Fruit fly (Drosophila melanogaster) whole organism, embryonic: ENCODE measurements around the gene RluA-1.

Experiments used
- ATbp ChIP-seq: fragments of 200-800 bp; sonication (Bioruptor generic); optimal IDR thresholded peaks from 2 replicates; lab custom pipeline; 2017; ENCODE audit warnings: missing biosample characterization, mild to moderate bottlenecking, missing genetic modification characterization, missing genetic modification reagents
- Atf3 ChIP-seq: fragments of 200-800 bp; sonication (Bioruptor generic); optimal IDR thresholded peaks from 3 replicates; lab custom pipeline; 2016; ENCODE audit warnings: missing biosample characterization, missing genetic modification characterization
- CG11504 ChIP-seq: fragments of 200-800 bp; sonication (Bioruptor generic); optimal IDR thresholded peaks from 3 replicates; lab custom pipeline; 2019; ENCODE audit warnings: missing biosample characterization, mild to moderate bottlenecking, missing genetic modification characterization, moderate library complexity
- CG11696 ChIP-seq: fragments of 200-800 bp; sonication (Bioruptor generic); IDR thresholded peaks from 2 replicates; pipeline ENCODE4 v1.3.6; 2022; ENCODE audit warnings: missing biosample characterization, missing genetic modification characterization
- CG12219 ChIP-seq: fragments of 200-800 bp; sonication (Bioruptor generic); optimal IDR thresholded peaks from 3 replicates; lab custom pipeline; 2018; ENCODE audit warnings: missing biosample characterization, mild to moderate bottlenecking, missing genetic modification characterization
- CG1233 ChIP-seq: fragments of 200-800 bp; sonication (Bioruptor generic); optimal IDR thresholded peaks from 4 replicates; lab custom pipeline; 2018; ENCODE audit warnings: missing biosample characterization, mild to moderate bottlenecking, missing genetic modification characterization
- CG12391 ChIP-seq: fragments of 200-800 bp; sonication (Bioruptor generic); optimal IDR thresholded peaks from 3 replicates; lab custom pipeline; 2018; ENCODE audit warnings: missing biosample characterization, mild to moderate bottlenecking, missing genetic modification characterization, moderate library complexity
- CG12769 ChIP-seq: fragments of 200-800 bp; sonication (Bioruptor generic); optimal IDR thresholded peaks from 2 replicates; lab custom pipeline; 2019; ENCODE audit warnings: missing biosample characterization, mild to moderate bottlenecking, missing genetic modification characterization, moderate library complexity
- CG13287 ChIP-seq: fragments of 200-800 bp; sonication (Bioruptor generic); IDR thresholded peaks from 2 replicates; pipeline ENCODE4 v1.3.6; 2022; ENCODE audit warnings: missing biosample characterization, missing genetic modification characterization; ENCODE audit not compliant: partially characterized antibody
- CG1529 ChIP-seq: fragments of 200-800 bp; sonication (Bioruptor generic); optimal IDR thresholded peaks from 3 replicates; lab custom pipeline; 2018; ENCODE audit warnings: missing biosample characterization, missing genetic modification characterization
- CG15601 ChIP-seq: fragments of 200-800 bp; sonication (Bioruptor generic); optimal IDR thresholded peaks from 3 replicates; lab custom pipeline; 2019; ENCODE audit warnings: missing biosample characterization, mild to moderate bottlenecking, missing genetic modification characterization, moderate library complexity
- CG15696 ChIP-seq: fragments of 200-800 bp; sonication (Bioruptor generic); optimal IDR thresholded peaks from 2 replicates; lab custom pipeline; 2019; ENCODE audit warnings: missing biosample characterization, mild to moderate bottlenecking, missing genetic modification characterization, moderate library complexity
- CG1647 ChIP-seq: fragments of 200-800 bp; sonication (Bioruptor generic); optimal IDR thresholded peaks from 3 replicates; lab custom pipeline; 2016; ENCODE audit warnings: missing biosample characterization, missing genetic modification characterization
- CG18262 ChIP-seq: fragments of 200-800 bp; optimal IDR thresholded peaks from 3 replicates; lab custom pipeline; 2019; ENCODE audit warnings: missing biosample characterization, mild to moderate bottlenecking, missing genetic modification characterization, moderate library complexity
- CG3407 ChIP-seq: fragments of 200-800 bp; sonication (Bioruptor generic); optimal IDR thresholded peaks from 2 replicates; lab custom pipeline; 2018; ENCODE audit warnings: missing biosample characterization, mild to moderate bottlenecking, missing genetic modification characterization
- CG3995 ChIP-seq: fragments of 200-800 bp; sonication (Bioruptor generic); optimal IDR thresholded peaks from 3 replicates; lab custom pipeline; 2016; ENCODE audit warnings: missing biosample characterization, missing genetic modification characterization
- CG4360 ChIP-seq: fragments of 200-800 bp; sonication (Bioruptor generic); IDR thresholded peaks from 2 replicates; pipeline ENCODE4 v1.3.6; 2022; ENCODE audit warnings: missing biosample characterization, missing genetic modification characterization
- CG4707 ChIP-seq: fragments of 200-800 bp; sonication (Bioruptor generic); optimal IDR thresholded peaks from 2 replicates; lab custom pipeline; 2018; ENCODE audit warnings: missing biosample characterization, mild to moderate bottlenecking, missing genetic modification characterization, moderate library complexity
- CG5180 ChIP-seq: fragments of 200-800 bp; sonication (Bioruptor generic); optimal IDR thresholded peaks from 3 replicates; lab custom pipeline; 2017; ENCODE audit warnings: missing biosample characterization, missing genetic modification characterization, mild to moderate bottlenecking, moderate library complexity, missing genetic modification reagents
- CG6254 ChIP-seq: fragments of 200-800 bp; sonication (Bioruptor generic); optimal IDR thresholded peaks from 3 replicates; lab custom pipeline; 2017; ENCODE audit warnings: mild to moderate bottlenecking, missing biosample characterization, missing genetic modification reagents, missing genetic modification characterization
- CG6654 ChIP-seq: fragments of 200-800 bp; sonication (Bioruptor generic); optimal IDR thresholded peaks from 2 replicates; lab custom pipeline; 2017; ENCODE audit warnings: missing biosample characterization, mild to moderate bottlenecking, missing genetic modification characterization
- CG6791 ChIP-seq: fragments of 200-800 bp; sonication (Bioruptor generic); IDR thresholded peaks from 3 replicates; pipeline ENCODE4 v1.3.6; 2022; ENCODE audit warnings: missing biosample characterization, missing genetic modification characterization; ENCODE audit not compliant: partially characterized antibody
- CG7745 ChIP-seq: fragments of 200-800 bp; sonication (Bioruptor generic); optimal IDR thresholded peaks from 2 replicates; lab custom pipeline; 2018; ENCODE audit warnings: missing biosample characterization, mild to moderate bottlenecking, missing genetic modification characterization, moderate library complexity
- CG9727 ChIP-seq: fragments of 200-800 bp; sonication (Bioruptor generic); optimal IDR thresholded peaks from 3 replicates; lab custom pipeline; 2017; ENCODE audit warnings: missing biosample characterization, mild to moderate bottlenecking, missing genetic modification characterization
- D19A ChIP-seq: fragments of 200-800 bp; optimal IDR thresholded peaks from 3 replicates; lab custom pipeline; 2019; ENCODE audit warnings: missing biosample characterization, mild to moderate bottlenecking, missing genetic modification characterization, moderate library complexity
- Dfd ChIP-seq, 2 experiments: fragments of >200 bp; optimal IDR thresholded peaks; 2 replicates each; lab custom pipeline; 2017; ENCODE audit warnings: missing biosample characterization in 2 of 2, missing genetic modification characterization in 2 of 2
- Dp ChIP-seq: fragments of 200-800 bp; sonication (Bioruptor generic); optimal IDR thresholded peaks from 2 replicates; lab custom pipeline; 2018; ENCODE audit warnings: missing biosample characterization, mild to moderate bottlenecking, missing genetic modification characterization, moderate library complexity
- Eip74EF ChIP-seq, 2 experiments: fragments of 200-800 bp in 1 of 2; fragments of >200 bp in 1 of 2; sonication (Bioruptor generic) in 1 of 2; optimal IDR thresholded peaks; 2 replicates each; lab custom pipeline; 2017 to 2019; ENCODE audit warnings: missing biosample characterization in 2 of 2, missing genetic modification characterization in 2 of 2, mild to moderate bottlenecking in 1 of 2, moderate library complexity in 1 of 2
- HLH3B ChIP-seq: fragments of 200-800 bp; sonication (Bioruptor generic); IDR thresholded peaks from 2 replicates; pipeline ENCODE4 v1.3.6; 2022; ENCODE audit warnings: missing biosample characterization, missing genetic modification characterization
- Lim3 ChIP-seq: fragments of 200-800 bp; sonication (Bioruptor generic); IDR thresholded peaks from 2 replicates; pipeline ENCODE4 v1.3.6; 2022; ENCODE audit warnings: missing biosample characterization, missing genetic modification characterization
- MTF-1 ChIP-seq: fragments of 200-800 bp; sonication (Bioruptor generic); optimal IDR thresholded peaks from 2 replicates; lab custom pipeline; 2018; ENCODE audit warnings: missing biosample characterization, mild to moderate bottlenecking, missing genetic modification characterization, borderline replicate concordance
- Med ChIP-seq: fragments of 200-800 bp; sonication (Bioruptor generic); peaks from one replicate; lab custom pipeline; 2016; ENCODE audit warnings: missing biosample characterization, missing genetic modification characterization, mild to moderate bottlenecking, inconsistent platforms, moderate library complexity
- Nf-YB ChIP-seq: fragments of 200-800 bp; sonication (Bioruptor generic); optimal IDR thresholded peaks from 3 replicates; lab custom pipeline; 2019; ENCODE audit warnings: missing biosample characterization, mild to moderate bottlenecking, missing genetic modification characterization, moderate library complexity
- Side ChIP-seq: fragments of 200-800 bp; sonication (Bioruptor generic); optimal IDR thresholded peaks from 2 replicates; lab custom pipeline; 2016; ENCODE audit warnings: missing biosample characterization, missing genetic modification characterization
- Spps ChIP-seq: fragments of 200-800 bp; sonication (Bioruptor generic); optimal IDR thresholded peaks from 2 replicates; lab custom pipeline; 2018; ENCODE audit warnings: missing biosample characterization, mild to moderate bottlenecking, missing genetic modification characterization
- TFAM ChIP-seq: fragments of 200-800 bp; sonication (Bioruptor generic); optimal IDR thresholded peaks from 2 replicates; lab custom pipeline; 2017; ENCODE audit warnings: missing biosample characterization, missing genetic modification characterization, inconsistent platforms
- Vsx1 ChIP-seq: fragments of 200-800 bp; sonication (Bioruptor generic); optimal IDR thresholded peaks from 2 replicates; lab custom pipeline; 2017; ENCODE audit warnings: missing biosample characterization, mild to moderate bottlenecking, missing genetic modification characterization, missing genetic modification reagents
- Xrp1 ChIP-seq: fragments of 200-800 bp; sonication (Bioruptor generic); IDR thresholded peaks from 2 replicates; pipeline ENCODE4 v1.3.6; 2022; ENCODE audit warnings: missing biosample characterization, missing genetic modification characterization
- ac ChIP-seq: fragments of 200-800 bp; sonication (Bioruptor generic); optimal IDR thresholded peaks from 3 replicates; lab custom pipeline; 2017; ENCODE audit warnings: missing biosample characterization, mild to moderate bottlenecking, missing genetic modification characterization
- ci ChIP-seq: fragments of 200-800 bp; sonication (Bioruptor generic); IDR thresholded peaks from 3 replicates; pipeline ENCODE4 v1.3.6; 2022; ENCODE audit warnings: missing biosample characterization, missing genetic modification characterization
- fd102C ChIP-seq: fragments of 200-800 bp; sonication (Bioruptor generic); optimal IDR thresholded peaks from 2 replicates; lab custom pipeline; 2018; ENCODE audit warnings: missing biosample characterization, mild to moderate bottlenecking, missing genetic modification characterization, moderate library complexity
- fu2 ChIP-seq: fragments of 200-800 bp; sonication (Bioruptor generic); optimal IDR thresholded peaks from 2 replicates; lab custom pipeline; 2016; ENCODE audit warnings: missing biosample characterization, missing genetic modification characterization
- gcm ChIP-seq: fragments of 200-800 bp; sonication (Bioruptor generic); optimal IDR thresholded peaks from 2 replicates; lab custom pipeline; 2019; ENCODE audit warnings: missing biosample characterization, mild to moderate bottlenecking, missing genetic modification characterization, moderate library complexity
- nerfin-1 ChIP-seq: fragments of 200-800 bp; sonication (Bioruptor generic); optimal IDR thresholded peaks from 3 replicates; lab custom pipeline; 2019; ENCODE audit warnings: missing biosample characterization, mild to moderate bottlenecking, missing genetic modification characterization, moderate library complexity
- peb ChIP-seq: fragments of 200-800 bp; sonication (Bioruptor generic); IDR thresholded peaks from 2 replicates; pipeline ENCODE4 v1.3.6; 2022; ENCODE audit warnings: missing biosample characterization, missing genetic modification characterization
- pfk ChIP-seq: fragments of 200-800 bp; sonication (Bioruptor generic); optimal IDR thresholded peaks from 2 replicates; lab custom pipeline; 2018; ENCODE audit warnings: missing biosample characterization, mild to moderate bottlenecking, missing genetic modification characterization, moderate library complexity
- sc ChIP-seq, 3 experiments: fragments of >200 bp in 2 of 3; fragments of 200-800 bp in 1 of 3; sonication (Bioruptor generic) in 1 of 3; optimal IDR thresholded peaks; 2 replicates in 2 of 3; 3 replicates in 1 of 3; lab custom pipeline; 2017; ENCODE audit warnings: mild to moderate bottlenecking in 1 of 3, missing biosample characterization in 1 of 3, missing genetic modification characterization in 1 of 3, missing genetic modification reagents in 1 of 3
- sens ChIP-seq: fragments of 200-800 bp; sonication (Bioruptor generic); peaks from one replicate; lab custom pipeline; 2016; ENCODE audit warnings: missing biosample characterization, missing genetic modification characterization
- vvl ChIP-seq: fragments of 200-800 bp; sonication (Bioruptor generic); IDR thresholded peaks from 2 replicates; pipeline ENCODE4 v1.3.6; 2022; ENCODE audit warnings: missing biosample characterization, missing genetic modification characterization

The RluA-1 gene

dm6 chr2L:10504895-10505294, 30.7 kb upstream of the RluA-1 start (continued):
- TF ChIP-seq sens (peak; percentile 68), HLH3B (GFP tag; lab: Robert Waterston, UW) (peak; percentile 10; the same call in 1 of the 2 replicates), gcm (GFP tag; lab: Kevin White, UChicago) (peak; percentile 8), CG12769 (tag; lab: Kevin White, UChicago) (no peak), CG1647 (GFP tag; lab: Kevin White, UChicago) (peak; percentile 3), vvl (GFP tag; lab: Robert Waterston, UW) (peak; percentile 18; the same call in 1 of the 2 replicates), CG11696 (GFP tag; lab: Robert Waterston, UW) (peak; percentile 71), pfk (GFP tag; lab: Kevin White, UChicago) (peak; percentile 24), CG15601 (peak; percentile 63), CG1529 (GFP tag; lab: Kevin White, UChicago) (peak; percentile 8), Lim3 (GFP tag; lab: Robert Waterston, UW) (no peak), CG6654 (no peak), CG6254 (GFP tag; lab: Kevin White, UChicago) (peak; percentile 27), CG7745 (tag; lab: Kevin White, UChicago) (peak; percentile 27), CG6791 (GFP tag; lab: Robert Waterston, UW) (peak; percentile 31; the same call in 1 of the 3 replicates), peb (GFP tag; lab: Robert Waterston, UW) (peak; percentile 42; the same call in 1 of the 2 replicates), ATbp (GFP tag; lab: Kevin White, UChicago) (peak; percentile 29), TFAM (no peak), D19A (tag; lab: Kevin White, UChicago) (peak; percentile 43), Eip74EF (GFP tag; optimal IDR thresholded peaks at IDR 0.05; lab: Kevin White, UChicago) (no peak), Xrp1 (GFP tag; lab: Robert Waterston, UW) (peak; percentile 72), MTF-1 (GFP tag; lab: Kevin White, UChicago) (peak; percentile 65), Nf-YB (GFP tag; lab: Kevin White, UChicago) (peak; percentile 36), Atf3 (GFP tag; lab: Kevin White, UChicago) (peak; percentile 8), CG12391 (no peak), CG11504 (tag; lab: Kevin White, UChicago) (peak; percentile 17), fd102C (GFP tag; lab: Kevin White, UChicago) (peak; percentile 47), Vsx1 (GFP tag; lab: Kevin White, UChicago) (peak; percentile 24), CG9727 (GFP tag; lab: Kevin White, UChicago) (peak; percentile 40), nerfin-1 (tag; lab: Kevin White, UChicago) (peak; percentile 39), CG1233 (GFP tag; lab: Kevin White, UChicago) (peak; percentile 41), CG4360 (peak; percentile 43; the same call in 1 of the 2 replicates), CG3995 (GFP tag; lab: Kevin White, UChicago) (no peak), CG4707 (GFP tag; lab: Kevin White, UChicago) (peak; percentile 36), Side (peak; percentile 21), ci (GFP tag; lab: Robert Waterston, UW) (peak; percentile 68; the same call in 2 of the 3 replicates), fu2 (GFP tag; lab: Kevin White, UChicago) (no peak), CG12219 (GFP tag; lab: Kevin White, UChicago) (peak; percentile 43), sc (optimal IDR thresholded peaks at IDR 0.05; lab: Kevin White, UChicago) (no peak), sc (GFP tag; optimal IDR thresholded peaks at IDR 0.05; lab: Kevin White, UChicago) (peak; percentile 44), CG15696 (tag; lab: Kevin White, UChicago) (peak; percentile 81), Dp (GFP tag; lab: Kevin White, UChicago) (no peak), Med (GFP tag; lab: Kevin White, UChicago) (peak; percentile 75), Dfd (GFP tag; optimal IDR thresholded peaks at IDR 0.05; lab: Kevin White, UChicago) (no peak), Spps (peak; percentile 8), CG5180 (GFP tag; lab: Kevin White, UChicago) (peak; percentile 3), CG18262 (tag; lab: Kevin White, UChicago) (peak; percentile 24), CG13287 (GFP tag; lab: Robert Waterston, UW) (no peak), CG3407 (GFP tag; lab: Kevin White, UChicago) (peak; percentile 48), ac (peak; percentile 56)
